Worm (Caenorhabditis elegans): ENCODE measurements around the gene cyp-33E3.

cyp-33E3 gene

ce11 chrIV:8611886-8612542 is 2.8 kb upstream of the cyp-33E3 start, which contains the start of the genes F42A9.17 and cyp-33E2:
F42A9.17 (minus strand) TSS chrIV:8611936.
cyp-33E2 (plus strand) TSS chrIV:8612334.
- TF ChIP-seq aly-2 (tag; optimal IDR thresholded peaks at IDR 0.05) (no peak), egl-13 (tag; optimal IDR thresholded peaks at IDR 0.05) (no peak), C34B4.2 (tag; optimal IDR thresholded peaks at IDR 0.05) (no peak), ets-5 (GFP tag; IDR thresholded peaks at IDR 0.05) (no peak), skn-1 (tag; optimal IDR thresholded peaks at IDR 0.05) (no peak), zip-4 (GFP tag; optimal IDR thresholded peaks at IDR 0.05) (no peak), elt-2 (tag; optimal IDR thresholded peaks at IDR 0.05) (peak; percentile 60), lin-35 (GFP tag; optimal IDR thresholded peaks at IDR 0.05) (no peak), lin-14 (GFP tag; optimal IDR thresholded peaks at IDR 0.05) (peak; percentile 64), efl-1 (optimal IDR thresholded peaks at IDR 0.05) (no peak), efl-1 (GFP tag; optimal IDR thresholded peaks at IDR 0.05 in 1 of 2) (no peak)

ce11 chrIV:8615314-8615713 is 519 bp downstream of the cyp-33E3 start:
- TF ChIP-seq mdl-1 (tag; optimal IDR thresholded peaks at IDR 0.05) = no peak
- no peak for TF ChIP-seq dsc-1 (tag; optimal IDR thresholded peaks at IDR 0.05)
- no peak for TF ChIP-seq fkh-8 (tag; optimal IDR thresholded peaks at IDR 0.05)
- no peak for TF ChIP-seq unc-130 (tag; optimal IDR thresholded peaks at IDR 0.05)
- TF ChIP-seq irx-1 (tag; optimal IDR thresholded peaks at IDR 0.05) = no peak

- TF ChIP-seq nhr-71 (tag; optimal IDR thresholded peaks at IDR 0.05) = no peak
- TF ChIP-seq unc-130 (tag; optimal IDR thresholded peaks at IDR 0.05) = no peak
- TF ChIP-seq F16B12.6 (tag; optimal IDR thresholded peaks at IDR 0.05) = no peak
- TF ChIP-seq lsy-2 (tag; optimal IDR thresholded peaks at IDR 0.05) = no peak
- TF ChIP-seq snpc-4 (tag; optimal IDR thresholded peaks at IDR 0.05) = no peak
- no peak for TF ChIP-seq pqm-1 (tag; optimal IDR thresholded peaks at IDR 0.05)
- no peak for TF ChIP-seq lin-13 (GFP tag; optimal IDR thresholded peaks at IDR 0.05)
- TF ChIP-seq ceh-90 (tag; optimal IDR thresholded peaks at IDR 0.05) = no peak
- TF ChIP-seq lir-3 (tag; optimal IDR thresholded peaks at IDR 0.05; ENCODE audit: poor library complexity) = no peak
- TF ChIP-seq ces-1 (GFP tag; optimal IDR thresholded peaks at IDR 0.05) = no peak
Measured at ce11 chrIV:8617047-8617446, 2.3 kb downstream of the cyp-33E3 start, which contains the start of the genes F42A9.7 and F42A9.3. F42A9.7 (minus strand) TSS chrIV:8617147. F42A9.3 (plus strand) TSS chrIV:8617260.

ce11 chrIV:8618698-8619097 is 3.9 kb downstream of the cyp-33E3 start, which contains the start of gene F42A9.8:
F42A9.8 (minus strand) TSS chrIV:8618785.
- peak; percentile 21 for TF ChIP-seq mep-1 (tag; optimal IDR thresholded peaks at IDR 0.05)
- TF ChIP-seq ztf-11 (tag; optimal IDR thresholded peaks at IDR 0.05) = no peak
- no peak for TF ChIP-seq unc-130 (tag; optimal IDR thresholded peaks at IDR 0.05)
- no peak for TF ChIP-seq ces-1 (GFP tag; optimal IDR thresholded peaks at IDR 0.05)
- TF ChIP-seq unc-86 (tag; optimal IDR thresholded peaks at IDR 0.05) = no peak
- TF ChIP-seq hlh-17 (GFP tag; optimal IDR thresholded peaks at IDR 0.05; ENCODE audit: borderline replicate concordance) = no peak
- no peak for TF ChIP-seq nhr-28 (tag; optimal IDR thresholded peaks at IDR 0.05)
- TF ChIP-seq elt-2 (tag; optimal IDR thresholded peaks at IDR 0.05) = no peak
- peak in 1 of 3 experiments; percentile 11 for TF ChIP-seq ceh-82 (tag; optimal IDR thresholded peaks at IDR 0.05)
- peak; percentile 31 for TF ChIP-seq nhr-71 (tag; optimal IDR thresholded peaks at IDR 0.05)
- TF ChIP-seq lin-35 (GFP tag; optimal IDR thresholded peaks at IDR 0.05) = peak in 1 of 2 experiments; percentile 42
- TF ChIP-seq blmp-1 (tag; optimal IDR thresholded peaks at IDR 0.05) = peak; percentile 6
- TF ChIP-seq lin-14 (GFP tag; optimal IDR thresholded peaks at IDR 0.05) = peak; percentile 42
- no peak for TF ChIP-seq unc-62 (GFP tag; optimal IDR thresholded peaks at IDR 0.05)
- peak; percentile 18 to 49 for TF ChIP-seq lsy-2 (tag; optimal IDR thresholded peaks at IDR 0.05)
- no peak for TF ChIP-seq nhr-47 (tag; optimal IDR thresholded peaks at IDR 0.05)
- TF ChIP-seq mab-9 (GFP tag; IDR thresholded peaks at IDR 0.05) = no peak
- peak; percentile 35 for TF ChIP-seq snu-23 (GFP tag; optimal IDR thresholded peaks at IDR 0.05)
- no peak for TF ChIP-seq unc-98 (GFP tag; IDR thresholded peaks at IDR 0.05)
- no peak for TF ChIP-seq rnt-1 (tag; optimal IDR thresholded peaks at IDR 0.05)
- TF ChIP-seq egl-27 (tag; optimal IDR thresholded peaks at IDR 0.05) = no peak
- peak; percentile 25 to 26 for TF ChIP-seq efl-1 (optimal IDR thresholded peaks at IDR 0.05)
- peak; percentile 39 to 85 for TF ChIP-seq efl-1 (GFP tag; optimal IDR thresholded peaks at IDR 0.05 in 1 of 2)
- no peak for TF ChIP-seq C16A3.4 (tag; optimal IDR thresholded peaks at IDR 0.05)
- no peak for TF ChIP-seq egl-13 (tag; optimal IDR thresholded peaks at IDR 0.05)
- no peak for TF ChIP-seq elt-3 (tag; optimal IDR thresholded peaks at IDR 0.05)
- no peak for TF ChIP-seq fos-1 (tag; optimal IDR thresholded peaks at IDR 0.05)
- TF ChIP-seq nhr-19 (GFP tag; conservative IDR thresholded peaks at IDR 0.05) = no peak
- no peak for TF ChIP-seq lin-15B (tag; optimal IDR thresholded peaks at IDR 0.05)
- no peak for TF ChIP-seq dsc-1 (tag; optimal IDR thresholded peaks at IDR 0.05)
